Fruit fly (Drosophila melanogaster) whole organism, prepupa: ENCODE data around the gene IntS14.

Experiments used
- Blimp-1 ChIP-seq: fragments of 200-800 bp; sonication (Bioruptor generic); optimal IDR thresholded peaks from 3 replicates; lab custom pipeline; 2017; ENCODE audit warnings: missing biosample characterization, missing genetic modification characterization, mild to moderate bottlenecking, moderate library complexity, missing genetic modification reagents
- CG10631 ChIP-seq: fragments of 200-800 bp; sonication (Bioruptor generic); optimal IDR thresholded peaks from 2 replicates; lab custom pipeline; 2016; ENCODE audit warnings: missing biosample characterization, missing genetic modification characterization
- CG11294 ChIP-seq: fragments of 200-800 bp; sonication (Bioruptor generic); IDR thresholded peaks from 2 replicates; pipeline ENCODE4 v1.3.6; 2022; ENCODE audit warnings: missing biosample characterization, missing genetic modification characterization
- CG11762 ChIP-seq: fragments of 200-800 bp; sonication (Bioruptor generic); optimal IDR thresholded peaks from 3 replicates; lab custom pipeline; 2016; ENCODE audit warnings: missing biosample characterization, missing genetic modification characterization; ENCODE audit not compliant: insufficient read depth
- CG11902 ChIP-seq: fragments of 200-800 bp; sonication (Bioruptor generic); optimal IDR thresholded peaks from 3 replicates; lab custom pipeline; 2016; ENCODE audit warnings: missing biosample characterization, missing genetic modification characterization
- CG16779 ChIP-seq: fragments of 200-800 bp; sonication (Bioruptor generic); optimal IDR thresholded peaks from 3 replicates; lab custom pipeline; 2017; ENCODE audit warnings: missing biosample characterization, mild to moderate bottlenecking, missing genetic modification characterization
- CG3032 ChIP-seq: fragments of 200-800 bp; optimal IDR thresholded peaks from 2 replicates; lab custom pipeline; 2019; ENCODE audit warnings: missing biosample characterization, mild to moderate bottlenecking, missing genetic modification characterization, moderate library complexity
- CG31627 ChIP-seq: fragments of 200-800 bp; sonication (Bioruptor generic); optimal IDR thresholded peaks from 3 replicates; lab custom pipeline; 2016; ENCODE audit warnings: missing biosample characterization, missing genetic modification characterization
- CG32006 ChIP-seq: fragments of 200-800 bp; sonication (Bioruptor generic); optimal IDR thresholded peaks from 3 replicates; lab custom pipeline; 2017; ENCODE audit warnings: missing biosample characterization, mild to moderate bottlenecking, missing genetic modification characterization
- CG34406 ChIP-seq: fragments of 200-800 bp; sonication (Bioruptor generic); optimal IDR thresholded peaks from 3 replicates; lab custom pipeline; 2016; ENCODE audit warnings: missing biosample characterization, missing genetic modification characterization
- CG3919 ChIP-seq: fragments of 200-800 bp; sonication (Bioruptor generic); optimal IDR thresholded peaks from 3 replicates; lab custom pipeline; 2016; ENCODE audit warnings: missing biosample characterization, missing genetic modification characterization
- CG4318 ChIP-seq: fragments of 200-800 bp; sonication (Bioruptor generic); optimal IDR thresholded peaks from 3 replicates; lab custom pipeline; 2017; ENCODE audit warnings: missing biosample characterization, mild to moderate bottlenecking, missing genetic modification characterization
- CG6163 ChIP-seq: fragments of 200-800 bp; sonication (Bioruptor generic); IDR thresholded peaks from 3 replicates; pipeline ENCODE4 v1.3.6; 2022; ENCODE audit warnings: missing biosample characterization, missing genetic modification characterization
- CG6792 ChIP-seq: fragments of 200-800 bp; sonication (Bioruptor generic); optimal IDR thresholded peaks from 3 replicates; lab custom pipeline; 2016; ENCODE audit warnings: missing biosample characterization, missing genetic modification characterization
- CG6808 ChIP-seq: fragments of 200-800 bp; sonication (Bioruptor generic); optimal IDR thresholded peaks from 3 replicates; lab custom pipeline; 2017; ENCODE audit warnings: missing biosample characterization, missing genetic modification characterization, mild to moderate bottlenecking, moderate library complexity, missing genetic modification reagents
- CG7368 ChIP-seq: fragments of 200-800 bp; sonication (Bioruptor generic); optimal IDR thresholded peaks from 3 replicates; lab custom pipeline; 2016; ENCODE audit warnings: missing biosample characterization, missing genetic modification characterization
- CG8119 ChIP-seq: fragments of 200-800 bp; sonication (Bioruptor generic); IDR thresholded peaks from 3 replicates; pipeline ENCODE4 v1.3.6; 2022; ENCODE audit warnings: missing biosample characterization, missing genetic modification characterization
- CG8319 ChIP-seq: fragments of 200-800 bp; sonication (Bioruptor generic); optimal IDR thresholded peaks from 3 replicates; lab custom pipeline; 2016; ENCODE audit warnings: missing biosample characterization, missing genetic modification characterization
- Eip78C ChIP-seq: fragments of 200-800 bp; sonication (Bioruptor generic); peaks from one replicate; lab custom pipeline; 2016; ENCODE audit warnings: missing biosample characterization, missing genetic modification characterization
- Eip93F ChIP-seq: fragments of 200-800 bp; sonication (Bioruptor generic); optimal IDR thresholded peaks from 2 replicates; lab custom pipeline; 2016; ENCODE audit warnings: missing biosample characterization, mild to moderate bottlenecking, missing genetic modification characterization
- Ets21C ChIP-seq: fragments of 200-800 bp; sonication (Bioruptor generic); optimal IDR thresholded peaks from 3 replicates; lab custom pipeline; 2016; ENCODE audit warnings: missing biosample characterization, missing genetic modification characterization
- Ets96B ChIP-seq: fragments of 200-800 bp; optimal IDR thresholded peaks from 2 replicates; lab custom pipeline; 2019; ENCODE audit warnings: missing biosample characterization, mild to moderate bottlenecking, missing genetic modification characterization, moderate library complexity
- Gug ChIP-seq: fragments of 200-800 bp; sonication (Bioruptor generic); IDR thresholded peaks from 2 replicates; pipeline ENCODE4 v1.3.6; 2022; ENCODE audit warnings: missing biosample characterization, missing genetic modification characterization
- Hr38 ChIP-seq: sonication (Bioruptor generic); optimal IDR thresholded peaks from 2 replicates; lab custom pipeline; 2016; ENCODE audit warnings: missing biosample characterization, missing genetic modification characterization
- Hr4 ChIP-seq: fragments of 200-800 bp; sonication (Bioruptor generic); optimal IDR thresholded peaks from 3 replicates; lab custom pipeline; 2016; ENCODE audit warnings: missing biosample characterization, missing genetic modification characterization
- Lpt ChIP-seq: fragments of 200-800 bp; sonication (Bioruptor generic); optimal IDR thresholded peaks from 3 replicates; lab custom pipeline; 2016; ENCODE audit warnings: missing biosample characterization, missing genetic modification characterization
- Met ChIP-seq: fragments of 200-800 bp; sonication (Bioruptor generic); optimal IDR thresholded peaks from 3 replicates; lab custom pipeline; 2016; ENCODE audit warnings: missing biosample characterization, missing genetic modification characterization
- OdsH ChIP-seq: fragments of 200-800 bp; sonication (Bioruptor generic); optimal IDR thresholded peaks from 3 replicates; lab custom pipeline; 2016; ENCODE audit warnings: missing biosample characterization, missing genetic modification characterization
- Smox ChIP-seq: fragments of 200-800 bp; sonication (Bioruptor generic); optimal IDR thresholded peaks from 3 replicates; lab custom pipeline; 2016; ENCODE audit warnings: missing biosample characterization, missing genetic modification characterization
- Sox15 ChIP-seq: fragments of 200-800 bp; sonication (Bioruptor generic); optimal IDR thresholded peaks from 3 replicates; lab custom pipeline; 2016; ENCODE audit warnings: missing biosample characterization, missing genetic modification characterization
- dac ChIP-seq: fragments of 200-800 bp; sonication (Bioruptor generic); optimal IDR thresholded peaks from 2 replicates; lab custom pipeline; 2017; ENCODE audit warnings: missing biosample characterization, mild to moderate bottlenecking, missing genetic modification characterization
- dsx ChIP-seq: fragments of 200-800 bp; optimal IDR thresholded peaks from 3 replicates; lab custom pipeline; 2019; ENCODE audit warnings: missing biosample characterization, mild to moderate bottlenecking, missing genetic modification characterization, moderate library complexity; ENCODE audit not compliant: poor library complexity, severe bottlenecking
- eg ChIP-seq: fragments of 200-800 bp; sonication (Bioruptor generic); IDR thresholded peaks from 3 replicates; pipeline ENCODE4 v1.3.6; 2022; ENCODE audit warnings: missing biosample characterization, missing genetic modification characterization
- esn ChIP-seq: fragments of 200-800 bp; sonication (Bioruptor generic); optimal IDR thresholded peaks from 2 replicates; lab custom pipeline; 2016; ENCODE audit warnings: missing biosample characterization, mild to moderate bottlenecking, missing genetic modification characterization, moderate library complexity
- fd59A ChIP-seq: fragments of 200-800 bp; sonication (Bioruptor generic); optimal IDR thresholded peaks from 2 replicates; lab custom pipeline; 2017; ENCODE audit warnings: missing biosample characterization, mild to moderate bottlenecking, missing genetic modification characterization, missing genetic modification reagents
- fd85E ChIP-seq: fragments of 200-800 bp; sonication (Bioruptor generic); optimal IDR thresholded peaks from 3 replicates; lab custom pipeline; 2016; ENCODE audit warnings: missing biosample characterization, missing genetic modification characterization
- fkh ChIP-seq: fragments of 200-800 bp; sonication (Bioruptor generic); optimal IDR thresholded peaks from 3 replicates; lab custom pipeline; 2017; ENCODE audit warnings: missing biosample characterization, mild to moderate bottlenecking, missing genetic modification characterization, moderate library complexity
- lz ChIP-seq: fragments of 200-800 bp; sonication (Bioruptor generic); optimal IDR thresholded peaks from 3 replicates; lab custom pipeline; 2016; ENCODE audit warnings: missing biosample characterization, missing genetic modification characterization
- net ChIP-seq: fragments of 200-800 bp; sonication (Bioruptor generic); optimal IDR thresholded peaks from 3 replicates; lab custom pipeline; 2016; ENCODE audit warnings: missing biosample characterization, missing genetic modification characterization
- salr ChIP-seq, 2 experiments: fragments of 200-800 bp; sonication (Bioruptor generic); optimal IDR thresholded peaks; 3 replicates each; lab custom pipeline; 2016 to 2018; ENCODE audit warnings: missing biosample characterization in 2 of 2, missing genetic modification characterization in 2 of 2, mild to moderate bottlenecking in 1 of 2
- svp ChIP-seq: fragments of 200-800 bp; sonication (Bioruptor generic); peaks from one replicate; lab custom pipeline; 2016; ENCODE audit warnings: missing biosample characterization, missing genetic modification characterization
- topi ChIP-seq: fragments of 200-800 bp; sonication (Bioruptor generic); optimal IDR thresholded peaks from 3 replicates; lab custom pipeline; 2016; ENCODE audit warnings: missing biosample characterization, missing genetic modification characterization
- vri ChIP-seq: fragments of 200-800 bp; sonication (Bioruptor generic); optimal IDR thresholded peaks from 3 replicates; lab custom pipeline; 2016; ENCODE audit warnings: missing biosample characterization, mild to moderate bottlenecking, missing genetic modification characterization

The IntS14 gene

dm6 chr2L:1150554-1150953 is 13.7 kb upstream of the IntS14 start, which contains the start of the genes Tfb4 and Vps29 (continued):
- no peak for TF ChIP-seq CG8319
- no peak for TF ChIP-seq CG8119
- peak; percentile 48 for TF ChIP-seq CG31627 (GFP tag; lab: Kevin White, UChicago)
- TF ChIP-seq lz (GFP tag; lab: Kevin White, UChicago), result peak; percentile 42
- no peak for TF ChIP-seq dac (GFP tag; lab: Kevin White, UChicago)
- TF ChIP-seq fkh, result no peak
- no peak for TF ChIP-seq CG34406 (GFP tag; lab: Kevin White, UChicago)
- no peak for TF ChIP-seq topi
- no peak for TF ChIP-seq Blimp-1 (GFP tag; lab: Kevin White, UChicago)
- TF ChIP-seq CG3919 (GFP tag; lab: Kevin White, UChicago), result no peak
- TF ChIP-seq CG6792 (GFP tag; lab: Kevin White, UChicago), result no peak
- no peak for TF ChIP-seq Hr4 (GFP tag; lab: Kevin White, UChicago)
- TF ChIP-seq, all 60 proteins: peak for 6

- no peak for TF ChIP-seq esn (GFP tag; lab: Kevin White, UChicago)
Observed at dm6 chr2L:1152693-1153092, 11.6 kb upstream of the IntS14 start.

- no peak for TF ChIP-seq CG6808 (GFP tag; lab: Kevin White, UChicago)
- TF ChIP-seq CG32006 (GFP tag; lab: Kevin White, UChicago), result peak; percentile 77
- TF ChIP-seq eg (GFP tag; lab: Robert Waterston, UW), result no peak
- no peak for TF ChIP-seq CG11762
- no peak for TF ChIP-seq esn (GFP tag; lab: Kevin White, UChicago)
- no peak for TF ChIP-seq CG6792 (GFP tag; lab: Kevin White, UChicago)
- no peak for TF ChIP-seq Smox (GFP tag; lab: Kevin White, UChicago)
- TF ChIP-seq Eip93F (GFP tag; lab: Kevin White, UChicago), result no peak
- no peak for TF ChIP-seq dsx (GFP tag; lab: Kevin White, UChicago)
- TF ChIP-seq Eip78C (GFP tag; lab: Kevin White, UChicago), result peak; percentile 60
- no peak for TF ChIP-seq fd85E (GFP tag; lab: Kevin White, UChicago)
- TF ChIP-seq Ets21C (GFP tag; lab: Kevin White, UChicago), result no peak
- peak; percentile 59 for TF ChIP-seq dac (GFP tag; lab: Kevin White, UChicago)
- TF ChIP-seq CG34406 (GFP tag; lab: Kevin White, UChicago), result no peak
- no peak for TF ChIP-seq vri (GFP tag; lab: Kevin White, UChicago)
- no peak for TF ChIP-seq CG3919 (GFP tag; lab: Kevin White, UChicago)
- no peak for TF ChIP-seq CG7368 (GFP tag; lab: Kevin White, UChicago)
- TF ChIP-seq CG6163, result no peak
- TF ChIP-seq Lpt (GFP tag; lab: Kevin White, UChicago), result no peak
- no peak for TF ChIP-seq Sox15 (GFP tag; lab: Kevin White, UChicago)
- no peak for TF ChIP-seq fd59A (GFP tag; lab: Kevin White, UChicago)
- TF ChIP-seq Blimp-1 (GFP tag; lab: Kevin White, UChicago), result no peak
- peak in 1 of 2 experiments; percentile 24 for TF ChIP-seq salr (GFP tag; optimal IDR thresholded peaks at IDR 0.05; lab: Kevin White, UChicago)
- TF ChIP-seq CG31627 (GFP tag; lab: Kevin White, UChicago), result no peak
- TF ChIP-seq CG11294 (GFP tag; lab: Robert Waterston, UW), result no peak
- TF ChIP-seq Hr4 (GFP tag; lab: Kevin White, UChicago), result no peak
- TF ChIP-seq Met (GFP tag; lab: Kevin White, UChicago), result no peak
- no peak for TF ChIP-seq CG10631
- no peak for TF ChIP-seq net
- no peak for TF ChIP-seq Ets96B (tag; lab: Kevin White, UChicago)
- no peak for TF ChIP-seq CG4318
- TF ChIP-seq svp (GFP tag; lab: Kevin White, UChicago), result no peak
- no peak for TF ChIP-seq Hr38
- TF ChIP-seq OdsH (GFP tag; lab: Kevin White, UChicago), result no peak
- no peak for TF ChIP-seq CG3032 (tag; lab: Kevin White, UChicago)
- TF ChIP-seq Gug (GFP tag; lab: Robert Waterston, UW), result no peak
- TF ChIP-seq CG8119, result peak; percentile 77
- no peak for TF ChIP-seq CG16779
- no peak for TF ChIP-seq CG11902 (GFP tag; lab: Kevin White, UChicago)
Observed at dm6 chr2L:1156592-1157249, 7.5 kb upstream of the IntS14 start.
